Fruit fly (Drosophila melanogaster): ENCODE data around the gene CG13244.

Gene CG13244

DNA sequence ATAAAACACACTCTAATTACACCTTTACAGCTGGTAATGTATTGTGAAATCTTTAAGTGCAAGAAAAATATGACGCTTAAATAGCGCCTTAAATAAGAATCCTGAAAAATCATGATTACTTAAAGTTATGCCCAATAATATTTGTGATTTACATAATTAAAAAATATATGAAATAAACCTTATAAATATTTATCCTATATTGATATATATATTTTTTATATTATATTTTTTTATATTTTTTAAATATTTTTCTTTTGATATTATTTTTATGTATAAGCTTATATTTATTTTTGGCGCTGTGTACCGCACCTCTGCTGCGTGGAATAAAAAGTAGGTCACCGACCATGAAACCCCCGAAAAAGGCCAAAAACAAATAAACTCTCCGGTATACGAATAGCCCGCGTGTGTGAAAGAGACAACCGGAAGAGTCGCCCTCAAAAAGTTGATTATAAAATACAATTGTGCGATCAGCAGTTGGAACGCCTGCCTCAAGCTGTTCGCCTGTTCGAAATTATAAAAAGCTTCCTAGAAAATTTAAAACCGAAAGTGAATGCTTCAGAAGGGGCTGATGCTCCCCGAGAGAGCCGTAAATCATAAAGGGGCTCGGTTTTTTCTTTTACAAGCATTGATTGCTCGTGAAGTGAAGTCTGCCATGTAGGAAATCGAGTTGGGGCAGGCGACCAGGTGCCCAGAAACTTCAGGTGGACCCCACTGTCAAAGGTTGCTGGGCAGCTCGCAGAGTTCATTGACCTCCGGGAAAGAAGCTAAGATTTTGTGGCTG lies 8.0 kb upstream of the CG13244 start:
- TF ChIP-seq Dbx (GFP tag; IDR thresholded peaks at IDR 0.05) (peak; percentile 48; the same call in 1 of the 3 replicates), al (GFP tag; IDR thresholded peaks at IDR 0.05) (no peak), ERR (GFP tag; optimal IDR thresholded peaks at IDR 0.05) (no peak), prd (optimal IDR thresholded peaks at IDR 0.05) (no peak), prd (GFP tag; IDR thresholded peaks at IDR 0.05) (peak; percentile 19; the same call in 2 of the 3 replicates), CG14441 (GFP tag; IDR thresholded peaks at IDR 0.05) (no peak), CG9876 (GFP tag; optimal IDR thresholded peaks at IDR 0.05) (no peak), lov (optimal IDR thresholded peaks at IDR 0.05) (no peak), lov (GFP tag; IDR thresholded peaks at IDR 0.05) (0 out of 3 replicates have a peak, but pooled peaks have one; percentile 68), Rfx (GFP tag; IDR thresholded peaks at IDR 0.05) (peak; percentile 53; the same call in 1 of the 2 replicates), B-H2 (GFP tag; optimal IDR thresholded peaks at IDR 0.05) (peak; percentile 61), ato (GFP tag; IDR thresholded peaks at IDR 0.05; ENCODE audit: partially characterized antibody) (peak; percentile 45; the same call in 1 of the 2 replicates), Elba2 (GFP tag; optimal IDR thresholded peaks at IDR 0.05) (no peak), CG12744 (GFP tag; optimal IDR thresholded peaks at IDR 0.05) (no peak), pzg (GFP tag; optimal IDR thresholded peaks at IDR 0.05) (no peak), Optix (GFP tag; IDR thresholded peaks at IDR 0.05) (no peak), wek (GFP tag; optimal IDR thresholded peaks at IDR 0.05) (no peak), Abd-B (GFP tag; optimal IDR thresholded peaks at IDR 0.05) (peak; percentile 12), Opbp (GFP tag; IDR thresholded peaks at IDR 0.05; ENCODE audit: partially characterized antibody) (no peak), Dref (GFP tag; IDR thresholded peaks at IDR 0.05) (no peak), CG8944 (GFP tag; optimal IDR thresholded peaks at IDR 0.05) (no peak), fd64A (GFP tag; optimal IDR thresholded peaks at IDR 0.05) (no peak), CG10565 (GFP tag; optimal IDR thresholded peaks at IDR 0.05) (no peak), Deaf1 (tag; optimal IDR thresholded peaks at IDR 0.05) (peak; percentile 71), CG10209 (GFP tag; optimal IDR thresholded peaks at IDR 0.05) (peak; percentile 63), ems (GFP tag; optimal IDR thresholded peaks at IDR 0.05) (no peak), chinmo (GFP tag; IDR thresholded peaks at IDR 0.05; ENCODE audit: partially characterized antibody) (peak; percentile 98), hb (GFP tag; IDR thresholded peaks at IDR 0.05; ENCODE audit: partially characterized antibody) (no peak), CG4820 (GFP tag; optimal IDR thresholded peaks at IDR 0.05) (no peak), Hand (GFP tag; optimal IDR thresholded peaks at IDR 0.05) (no peak), CG16863 (GFP tag; optimal IDR thresholded peaks at IDR 0.05) (no peak), CG3995 (GFP tag; optimal IDR thresholded peaks at IDR 0.05) (no peak), CG3407 (GFP tag; optimal IDR thresholded peaks at IDR 0.05) (peak; percentile 21), sisA (GFP tag; IDR thresholded peaks at IDR 0.05) (no peak), fd96Cb (tag; optimal IDR thresholded peaks at IDR 0.05) (peak; percentile 74), CG8765 (GFP tag; IDR thresholded peaks at IDR 0.05) (no peak), CG6689 (GFP tag; IDR thresholded peaks at IDR 0.05) (peak; percentile 44), CG31441 (GFP tag; IDR thresholded peaks at IDR 0.05) (peak; percentile 85), unpg (GFP tag; optimal IDR thresholded peaks at IDR 0.05) (peak; percentile 72), wdn (GFP tag; IDR thresholded peaks at IDR 0.05) (no peak), ftz-f1 (GFP tag; optimal IDR thresholded peaks at IDR 0.05) (peak; percentile 99), gfzf (GFP tag; optimal IDR thresholded peaks at IDR 0.05) (no peak), sqz (GFP tag; optimal IDR thresholded peaks at IDR 0.05) (peak; percentile 63), CG2202 (tag; optimal IDR thresholded peaks at IDR 0.05) (no peak), Hey (tag; optimal IDR thresholded peaks at IDR 0.05) (peak; percentile 15), Vsx1 (GFP tag; optimal IDR thresholded peaks at IDR 0.05) (no peak), phol (tag; optimal IDR thresholded peaks at IDR 0.05) (peak; percentile 75), Dll (GFP tag; IDR thresholded peaks at IDR 0.05; ENCODE audit: partially characterized antibody) (no peak; the same call in 3 of the 4 replicates), zen (tag; optimal IDR thresholded peaks at IDR 0.05) (no peak)
